Worm (Caenorhabditis elegans): Measurements from ENCODE around the gene F21D5.4.

The F21D5.4 gene

ce11 chrIV:8737787-8738186, at the start of gene F21D5.4:
TSS of gene F21D5.4 (plus strand) at chrIV:8738087.
- no peak for TF ChIP-seq elt-1 (tag; optimal IDR thresholded peaks at IDR 0.05)
- TF ChIP-seq mab-5 (tag; optimal IDR thresholded peaks at IDR 0.05): no peak
- TF ChIP-seq F13H6.1 (tag; optimal IDR thresholded peaks at IDR 0.05): no peak
- TF ChIP-seq dmd-4 (tag; optimal IDR thresholded peaks at IDR 0.05): no peak
- TF ChIP-seq unc-62 (GFP tag; optimal IDR thresholded peaks at IDR 0.05): no peak
- TF ChIP-seq ZK546.5 (tag; optimal IDR thresholded peaks at IDR 0.05): no peak
- TF ChIP-seq lsy-2 (tag; optimal IDR thresholded peaks at IDR 0.05): no peak
- TF ChIP-seq fos-1 (tag; optimal IDR thresholded peaks at IDR 0.05): no peak
- no peak for TF ChIP-seq R02D3.7 (tag; optimal IDR thresholded peaks at IDR 0.05)
- no peak for TF ChIP-seq unc-55 (GFP tag; optimal IDR thresholded peaks at IDR 0.05)
- TF ChIP-seq ceh-82 (tag; optimal IDR thresholded peaks at IDR 0.05): no peak
- TF ChIP-seq nhr-12 (tag; optimal IDR thresholded peaks at IDR 0.05): no peak
- TF ChIP-seq elt-3 (tag; optimal IDR thresholded peaks at IDR 0.05): no peak
- TF ChIP-seq ztf-11 (tag; optimal IDR thresholded peaks at IDR 0.05): no peak
- TF ChIP-seq lin-11 (tag; optimal IDR thresholded peaks at IDR 0.05): no peak
- no peak for TF ChIP-seq nhr-25 (tag; optimal IDR thresholded peaks at IDR 0.05)
- TF ChIP-seq mbf-1 (tag; optimal IDR thresholded peaks at IDR 0.05): no peak
- no peak for TF ChIP-seq nhr-10 (tag; optimal IDR thresholded peaks at IDR 0.05)
- no peak for TF ChIP-seq egl-27 (tag; optimal IDR thresholded peaks at IDR 0.05)

- TF ChIP-seq alr-1 (tag; optimal IDR thresholded peaks at IDR 0.05) (no peak), C34F6.9 (tag; optimal IDR thresholded peaks at IDR 0.05) (peak; percentile 6), sma-3 (GFP tag; optimal IDR thresholded peaks at IDR 0.05) (peak; percentile 15), unc-55 (GFP tag; optimal IDR thresholded peaks at IDR 0.05) (peak; percentile 26), F13H6.1 (tag; optimal IDR thresholded peaks at IDR 0.05) (peak; percentile 19), fos-1 (tag; optimal IDR thresholded peaks at IDR 0.05) (no peak), lsy-2 (tag; optimal IDR thresholded peaks at IDR 0.05) (peak in 1 of 2 experiments; percentile 31), gmeb-1 (tag; optimal IDR thresholded peaks at IDR 0.05) (peak; percentile 36)
Measured at ce11 chrIV:8691486-8691885, 46.4 kb upstream of the F21D5.4 start, which contains the start of the genes hst-1 and ints-6. TSS of gene hst-1 (minus strand) at chrIV:8691513. TSS of gene ints-6 (plus strand) at chrIV:8691745.

DNA sequence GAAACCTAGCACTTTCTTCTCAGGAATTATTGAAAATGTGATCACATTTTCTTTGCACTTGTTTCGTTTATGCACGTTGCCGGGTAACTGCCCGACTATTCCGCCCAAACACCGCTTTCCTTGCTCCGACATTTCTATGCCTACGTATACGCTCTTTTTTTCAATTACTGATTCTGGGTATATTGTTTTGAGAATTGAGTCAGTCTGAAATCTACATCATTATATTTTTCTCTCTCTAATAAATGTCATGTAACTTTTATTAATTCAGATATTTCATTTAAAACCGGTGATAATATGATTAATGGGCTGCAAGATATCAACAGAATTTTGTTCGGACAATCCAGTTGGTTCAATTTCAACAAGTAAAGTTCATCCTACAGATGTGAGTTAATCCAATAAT, 40.5 kb upstream of the F21D5.4 start, which contains the start of gene ttll-11:
Gene ttll-11, plus strand, starts transcription at position 301 of the 400 bp plus-strand sequence.
- TF ChIP-seq blmp-1 (tag; optimal IDR thresholded peaks at IDR 0.05; ENCODE audit: insufficient read depth) (no peak), lin-11 (tag; optimal IDR thresholded peaks at IDR 0.05) (peak; percentile 1)

ce11 chrIV:8705504-8705903, 32.4 kb upstream of the F21D5.4 start, which contains the start of gene H23L24.4:
TSS of gene H23L24.4 (minus strand) at chrIV:8705604.
- TF ChIP-seq R02D3.7 (tag; optimal IDR thresholded peaks at IDR 0.05): no peak
- TF ChIP-seq lin-11 (tag; optimal IDR thresholded peaks at IDR 0.05): no peak
- no peak for TF ChIP-seq nhr-6 (tag; optimal IDR thresholded peaks at IDR 0.05)
- no peak for TF ChIP-seq ZK546.5 (tag; optimal IDR thresholded peaks at IDR 0.05)
- no peak for TF ChIP-seq aly-2 (tag; optimal IDR thresholded peaks at IDR 0.05)
- no peak for TF ChIP-seq lsy-2 (tag; optimal IDR thresholded peaks at IDR 0.05)
- no peak for TF ChIP-seq ceh-16 (tag; optimal IDR thresholded peaks at IDR 0.05)
- TF ChIP-seq elt-3 (tag; optimal IDR thresholded peaks at IDR 0.05): no peak
- no peak for TF ChIP-seq dmd-4 (tag; optimal IDR thresholded peaks at IDR 0.05)
- TF ChIP-seq unc-62 (GFP tag; optimal IDR thresholded peaks at IDR 0.05): no peak
- TF ChIP-seq elt-1 (tag; optimal IDR thresholded peaks at IDR 0.05): no peak
- no peak for TF ChIP-seq sem-4 (tag; optimal IDR thresholded peaks at IDR 0.05)
- no peak for TF ChIP-seq sma-9 (GFP tag; optimal IDR thresholded peaks at IDR 0.05)
- no peak for TF ChIP-seq sma-9 (tag; optimal IDR thresholded peaks at IDR 0.05)

DNA sequence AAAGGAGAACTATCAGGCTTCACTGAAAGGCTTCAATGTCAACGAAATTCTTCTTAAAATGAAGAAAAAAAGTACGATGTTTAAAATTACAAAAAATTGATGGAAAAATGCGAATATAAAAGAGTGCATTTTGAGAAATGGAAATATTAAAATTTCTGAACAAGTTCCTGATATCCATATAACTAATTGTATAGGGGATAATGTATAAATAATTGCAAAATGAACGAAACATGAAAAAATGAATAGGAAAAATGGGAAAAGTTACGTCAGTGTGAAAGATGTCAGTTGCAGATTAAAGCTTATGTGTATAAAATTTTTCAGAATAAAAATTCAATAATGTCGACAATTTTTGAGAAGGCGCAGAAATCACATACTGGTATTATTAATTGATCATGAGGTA, 29.8 kb upstream of the F21D5.4 start:
- TF ChIP-seq ceh-16 (tag; optimal IDR thresholded peaks at IDR 0.05) (no peak), ZK546.5 (tag; optimal IDR thresholded peaks at IDR 0.05) (no peak), lin-13 (GFP tag; optimal IDR thresholded peaks at IDR 0.05) (no peak), nhr-77 (tag; optimal IDR thresholded peaks at IDR 0.05) (no peak), elt-1 (tag; optimal IDR thresholded peaks at IDR 0.05) (no peak), fos-1 (tag; optimal IDR thresholded peaks at IDR 0.05) (no peak), nhr-21 (tag; optimal IDR thresholded peaks at IDR 0.05) (no peak), ama-1 (optimal IDR thresholded peaks at IDR 0.05) (no peak), unc-62 (GFP tag; optimal IDR thresholded peaks at IDR 0.05) (no peak), nhr-237 (tag; optimal IDR thresholded peaks at IDR 0.05) (no peak)

Measured in whole organism, L2 larva.